Fruit fly (Drosophila melanogaster) S2 (cell line): ENCODE measurements around the gene CG8814.

Experiments
- CG8478 ChIP-seq: fragments of >200 bp; optimal IDR thresholded peaks from 2 replicates; lab custom pipeline; 2018
- CTCF ChIP-seq, 2 experiments: fragments of >200 bp; optimal IDR thresholded peaks; 2 replicates each; lab custom pipeline; 2018

- TF ChIP-seq CG8478 (lab: Kevin White, UChicago), result no peak
- no peak for TF ChIP-seq CTCF (optimal IDR thresholded peaks at IDR 0.05; lab: Kevin White, UChicago)
These were observed 49.3 kb upstream of the CG8814 start, which contains the start of gene CG3123 for dm6 chr2L:2825406-2825805.
